Worm (Caenorhabditis elegans) whole organism, young adult: Measurements from ENCODE around the gene T26G10.1.
A peak's percentile ranks its signal among the peaks of the same experiment; 100 is the strongest.

Experiments used
- B0035.1 ChIP-seq: sonication (generic microtip); optimal IDR thresholded peaks from 2 replicates; lab custom pipeline; 2016; ENCODE audit warnings: missing genetic modification characterization, mild to moderate bottlenecking, missing compliant biosample characterization, missing genotype, missing genetic modification reagents
- B0261.1 ChIP-seq: sonication (generic microtip); optimal IDR thresholded peaks from 2 replicates; lab custom pipeline; 2016; ENCODE audit warnings: mild to moderate bottlenecking, missing genetic modification characterization, moderate library complexity, missing compliant biosample characterization
- D2030.7 ChIP-seq: fragments of 200-800 bp; sonication (Bioruptor generic); IDR thresholded peaks from 2 replicates; pipeline ENCODE4 v1.3.6; 2022; ENCODE audit warnings: missing genetic modification reagents, missing genetic modification characterization, missing compliant biosample characterization
- F33H1.4 ChIP-seq: fragments of 200-800 bp; sonication (Bioruptor generic); IDR thresholded peaks from 2 replicates; pipeline ENCODE4 v1.3.6; 2022; ENCODE audit warnings: missing genetic modification reagents, missing genetic modification characterization, missing compliant biosample characterization
- F55B11.4 ChIP-seq: sonication (generic microtip); optimal IDR thresholded peaks from 2 replicates; lab custom pipeline; 2016; ENCODE audit warnings: missing compliant biosample characterization, missing genetic modification characterization, borderline replicate concordance; ENCODE audit not compliant: insufficient read depth
- F57C9.4 ChIP-seq: sonication (generic microtip); optimal IDR thresholded peaks from 2 replicates; lab custom pipeline; 2017; ENCODE audit warnings: mild to moderate bottlenecking, missing genetic modification characterization, missing compliant biosample characterization
- Y56A3A.18 ChIP-seq: fragments of 200-800 bp; sonication (Bioruptor generic); IDR thresholded peaks from 2 replicates; pipeline ENCODE4 v1.3.6; 2022; ENCODE audit warnings: missing genetic modification reagents, missing genetic modification characterization, missing compliant biosample characterization
- Y79H2A.3 ChIP-seq: fragments of 200-800 bp; sonication (Bioruptor generic); conservative IDR thresholded peaks from 2 replicates; pipeline ENCODE4 v1.3.6; 2022; ENCODE audit warnings: missing genetic modification reagents, missing genetic modification characterization, missing compliant biosample characterization
- ZK185.1 ChIP-seq: sonication (generic microtip); optimal IDR thresholded peaks from 2 replicates; lab custom pipeline; 2016; ENCODE audit warnings: mild to moderate bottlenecking, missing genetic modification characterization, missing compliant biosample characterization; ENCODE audit not compliant: poor library complexity, severe bottlenecking
- ama-1 ChIP-seq, 3 experiments: fragments of 150-350 bp in 1 of 3; sonication (generic microtip) in 2 of 3; optimal IDR thresholded peaks; 2 replicates each; lab custom pipeline; 2014 to 2018; ENCODE audit warnings: missing biosample characterization in 2 of 3, missing genetic modification characterization in 2 of 3, missing genetic modification reagents in 2 of 3
- attf-6 ChIP-seq: fragments of 200-800 bp; sonication (Bioruptor generic); IDR thresholded peaks from 2 replicates; pipeline ENCODE4 v1.3.6; 2022; ENCODE audit warnings: missing genetic modification reagents, missing genetic modification characterization, missing compliant biosample characterization
- ceh-100 ChIP-seq: fragments of 200-800 bp; sonication (Bioruptor generic); IDR thresholded peaks from 2 replicates; pipeline ENCODE4 v1.3.6; 2022; ENCODE audit warnings: missing genetic modification reagents, missing genetic modification characterization, missing compliant biosample characterization
- die-1 ChIP-seq: sonication (generic microtip); optimal IDR thresholded peaks from 2 replicates; lab custom pipeline; 2016; ENCODE audit warnings: missing genotype, mild to moderate bottlenecking, missing genetic modification characterization, missing compliant biosample characterization
- dpff-1 ChIP-seq: sonication (generic microtip); optimal IDR thresholded peaks from 2 replicates; lab custom pipeline; 2017; ENCODE audit warnings: mild to moderate bottlenecking, missing genetic modification characterization, missing compliant biosample characterization
- efl-1 ChIP-seq: fragments of 150-350 bp; optimal IDR thresholded peaks from 2 replicates; lab custom pipeline; 2014; ENCODE audit warnings: missing biosample characterization, missing genetic modification reagents, missing genetic modification characterization
- hlh-26 ChIP-seq: fragments of 200-800 bp; sonication (Bioruptor generic); conservative IDR thresholded peaks from 2 replicates; pipeline ENCODE4 v1.3.6; 2022; ENCODE audit warnings: missing genetic modification reagents, missing genetic modification characterization, missing compliant biosample characterization
- hmg-20 ChIP-seq: fragments of 200-800 bp; sonication (Bioruptor generic); IDR thresholded peaks from 2 replicates; pipeline ENCODE4 v1.3.6; 2022; ENCODE audit warnings: missing genetic modification reagents, missing genetic modification characterization, missing compliant biosample characterization
- hrde-1 ChIP-seq: sonication (generic microtip); optimal IDR thresholded peaks from 2 replicates; lab custom pipeline; 2016; ENCODE audit warnings: missing genetic modification characterization, mild to moderate bottlenecking, missing compliant biosample characterization, moderate library complexity, missing genotype, missing genetic modification reagents, borderline replicate concordance
- let-526 ChIP-seq: fragments of 200-800 bp; sonication (Bioruptor generic); IDR thresholded peaks from 2 replicates; pipeline ENCODE4 v1.3.6; 2022; ENCODE audit warnings: missing genetic modification reagents, missing genetic modification characterization, missing compliant biosample characterization
- lin-35 ChIP-seq, 3 experiments: fragments of 150-350 bp in 2 of 3; sonication (generic microtip) in 1 of 3; optimal IDR thresholded peaks; 2 replicates each; lab custom pipeline; 2014 to 2018; ENCODE audit warnings: missing biosample characterization in 3 of 3, missing genetic modification characterization in 3 of 3, missing genetic modification reagents in 3 of 3
- lin-40 ChIP-seq: sonication (generic microtip); optimal IDR thresholded peaks from 2 replicates; lab custom pipeline; 2016; ENCODE audit warnings: missing genetic modification characterization, mild to moderate bottlenecking, missing compliant biosample characterization, missing genotype, missing genetic modification reagents
- lir-1 ChIP-seq: fragments of 200-800 bp; sonication (Bioruptor generic); conservative IDR thresholded peaks from 2 replicates; pipeline ENCODE4 v1.3.6; 2022; ENCODE audit warnings: missing genetic modification reagents, missing genetic modification characterization, missing compliant biosample characterization
- lsl-1 ChIP-seq: fragments of 200-800 bp; sonication (Bioruptor generic); optimal IDR thresholded peaks from 2 replicates; lab custom pipeline; 2018; ENCODE audit warnings: mild to moderate bottlenecking, missing genetic modification characterization, moderate library complexity, missing compliant biosample characterization
- madf-6 ChIP-seq: fragments of 200-800 bp; sonication (Bioruptor generic); IDR thresholded peaks from 2 replicates; pipeline ENCODE4 v1.3.6; 2022; ENCODE audit warnings: missing genetic modification reagents, missing genetic modification characterization, missing compliant biosample characterization
- madf-8 ChIP-seq: fragments of 200-800 bp; sonication (Bioruptor generic); conservative IDR thresholded peaks from 2 replicates; pipeline ENCODE4 v1.3.6; 2022; ENCODE audit warnings: missing genetic modification reagents, missing genetic modification characterization, missing compliant biosample characterization
- mcd-1 ChIP-seq: fragments of 200-800 bp; sonication (Bioruptor generic); IDR thresholded peaks from 2 replicates; pipeline ENCODE4 v1.3.6; 2022; ENCODE audit warnings: missing genetic modification reagents, missing genetic modification characterization, missing compliant biosample characterization
- mxl-1 ChIP-seq: sonication (generic microtip); optimal IDR thresholded peaks from 2 replicates; lab custom pipeline; 2016; ENCODE audit warnings: missing genetic modification characterization, missing compliant biosample characterization
- nfya-2 ChIP-seq: fragments of 200-800 bp; sonication (Bioruptor generic); IDR thresholded peaks from 2 replicates; pipeline ENCODE4 v1.3.6; 2022; ENCODE audit warnings: missing genetic modification reagents, missing genetic modification characterization, missing compliant biosample characterization
- nfyb-1 ChIP-seq: fragments of 200-800 bp; sonication (Bioruptor generic); IDR thresholded peaks from 2 replicates; pipeline ENCODE4 v1.3.6; 2022; ENCODE audit warnings: missing genetic modification reagents, missing genetic modification characterization, missing compliant biosample characterization
- nhr-120 ChIP-seq: fragments of 200-800 bp; sonication (Bioruptor generic); IDR thresholded peaks from 2 replicates; pipeline ENCODE4 v1.3.6; 2022; ENCODE audit warnings: missing genetic modification characterization, missing compliant biosample characterization
- nhr-179 ChIP-seq: sonication (generic microtip); optimal IDR thresholded peaks from 2 replicates; lab custom pipeline; 2016; ENCODE audit warnings: mild to moderate bottlenecking, missing genetic modification characterization, missing compliant biosample characterization
- rec-8 ChIP-seq, 2 experiments: sonication (generic microtip); optimal IDR thresholded peaks; 2 replicates each; lab custom pipeline; 2016; ENCODE audit warnings: mild to moderate bottlenecking in 2 of 2, missing genetic modification characterization in 2 of 2, missing genetic modification reagents in 2 of 2, missing genotype in 2 of 2, missing biosample characterization in 1 of 2, missing compliant biosample characterization in 1 of 2, moderate library complexity in 1 of 2
- repo-1 ChIP-seq: sonication (generic microtip); optimal IDR thresholded peaks from 2 replicates; lab custom pipeline; 2017; ENCODE audit warnings: mild to moderate bottlenecking, missing genetic modification characterization, missing compliant biosample characterization
- sea-2 ChIP-seq: fragments of 200-800 bp; sonication (Bioruptor generic); IDR thresholded peaks from 2 replicates; pipeline ENCODE4 v1.3.6; 2022; ENCODE audit warnings: missing genetic modification characterization, missing compliant biosample characterization
- snpc-1.3 ChIP-seq: sonication (generic microtip); optimal IDR thresholded peaks from 2 replicates; lab custom pipeline; 2017; ENCODE audit warnings: missing genetic modification characterization, mild to moderate bottlenecking, missing compliant biosample characterization, antibody characterized with exemption, moderate library complexity, missing genotype, missing genetic modification reagents; ENCODE audit not compliant: insufficient read depth
- snpc-4 ChIP-seq, 5 experiments: fragments of 150-350 bp in 1 of 5; sonication (generic microtip) in 4 of 5; optimal IDR thresholded peaks; 2 replicates each; lab custom pipeline; 2014 to 2018; ENCODE audit warnings: missing genetic modification characterization in 5 of 5, missing biosample characterization in 3 of 5, antibody characterized with exemption in 2 of 5, mild to moderate bottlenecking in 2 of 5, missing compliant biosample characterization in 2 of 5, missing genotype in 2 of 5, moderate library complexity in 2 of 5, missing genetic modification reagents in 1 of 5
- somi-1 ChIP-seq: fragments of 200-800 bp; sonication (Bioruptor generic); optimal IDR thresholded peaks from 2 replicates; lab custom pipeline; 2018; ENCODE audit warnings: mild to moderate bottlenecking, missing genetic modification characterization, missing compliant biosample characterization
- sptf-2 ChIP-seq: fragments of 200-800 bp; sonication (Bioruptor generic); optimal IDR thresholded peaks from 2 replicates; lab custom pipeline; 2018; ENCODE audit warnings: mild to moderate bottlenecking, missing genetic modification characterization, missing compliant biosample characterization
- tbx-9 ChIP-seq: sonication (generic microtip); optimal IDR thresholded peaks from 2 replicates; lab custom pipeline; 2016; ENCODE audit warnings: borderline replicate concordance, missing genetic modification characterization, inconsistent platforms, missing compliant biosample characterization
- tlf-1 ChIP-seq: fragments of 200-800 bp; sonication (Bioruptor generic); optimal IDR thresholded peaks from 2 replicates; lab custom pipeline; 2018; ENCODE audit warnings: mild to moderate bottlenecking, missing genetic modification characterization, missing compliant biosample characterization
- unc-62 ChIP-seq: fragments of 150-350 bp; optimal IDR thresholded peaks from 2 replicates; lab custom pipeline; 2014; ENCODE audit warnings: missing biosample characterization, missing genetic modification reagents, missing genetic modification characterization
- xnd-1 ChIP-seq: sonication (generic microtip); optimal IDR thresholded peaks from 2 replicates; lab custom pipeline; 2016; ENCODE audit warnings: missing genotype, missing genetic modification reagents, missing genetic modification characterization, missing compliant biosample characterization
- zfh-2 ChIP-seq: fragments of 200-800 bp; sonication (Bioruptor generic); conservative IDR thresholded peaks from 2 replicates; pipeline ENCODE4 v1.3.6; 2022; ENCODE audit warnings: missing genetic modification reagents, missing genetic modification characterization, missing compliant biosample characterization
- ztf-18 ChIP-seq: sonication (generic microtip); optimal IDR thresholded peaks from 2 replicates; lab custom pipeline; 2016; ENCODE audit warnings: missing genotype, mild to moderate bottlenecking, missing genetic modification characterization, missing compliant biosample characterization
- ztf-28 ChIP-seq: fragments of 200-800 bp; sonication (Bioruptor generic); IDR thresholded peaks from 2 replicates; pipeline ENCODE4 v1.3.6; 2022; ENCODE audit warnings: missing genetic modification reagents, missing genetic modification characterization, missing compliant biosample characterization
- ztf-3 ChIP-seq: fragments of 200-800 bp; sonication (Bioruptor generic); optimal IDR thresholded peaks from 2 replicates; lab custom pipeline; 2018; ENCODE audit warnings: mild to moderate bottlenecking, missing genetic modification characterization, missing compliant biosample characterization

T26G10.1 gene

DNA sequence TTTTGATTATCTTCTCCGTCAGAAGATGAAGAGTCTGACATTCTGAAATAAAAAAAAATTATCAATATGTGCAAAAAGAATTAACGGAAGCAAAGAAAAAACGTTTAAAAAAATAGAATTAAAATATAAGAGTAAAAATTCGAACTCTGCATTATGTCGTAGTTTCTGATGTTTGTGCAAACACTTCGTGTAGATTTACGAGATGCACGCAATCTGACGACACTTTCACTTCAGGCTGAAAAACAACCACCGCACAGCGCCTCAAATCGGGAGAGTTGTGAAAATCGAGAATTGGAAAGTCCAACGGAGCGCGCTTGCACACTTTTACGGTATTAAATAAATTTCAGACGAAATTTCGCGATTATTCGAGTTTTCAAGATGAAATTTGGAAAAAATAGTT lies at the start of gene T26G10.1 (continued):
- no peak for TF ChIP-seq ama-1 (optimal IDR thresholded peaks at IDR 0.05; lab: Kevin White, UChicago)
- TF ChIP-seq ama-1 (GFP tag; optimal IDR thresholded peaks at IDR 0.05; lab: Kevin White, UChicago): no peak
- peak; percentile 52 for TF ChIP-seq tlf-1 (GFP tag; lab: Kevin White, UChicago)
- no peak for TF ChIP-seq zfh-2 (GFP tag; lab: Robert Waterston, UW)
- no peak for TF ChIP-seq nfya-2
- TF ChIP-seq D2030.7: peak; percentile 90
- no peak for TF ChIP-seq Y79H2A.3
- no peak for TF ChIP-seq B0035.1 (tag; lab: Kevin White, UChicago)
- peak; percentile 70 for TF ChIP-seq nfyb-1 (GFP tag; lab: Robert Waterston, UW)
- TF ChIP-seq sea-2 (GFP tag; lab: Robert Waterston, UW): no peak
- TF ChIP-seq ceh-100 (GFP tag; lab: Robert Waterston, UW): peak; percentile 89
- TF ChIP-seq sptf-2 (GFP tag; lab: Kevin White, UChicago): no peak
- TF ChIP-seq hmg-20: no peak
- peak; percentile 83 for TF ChIP-seq madf-6 (GFP tag; lab: Robert Waterston, UW)
- 0 out of 2 replicates have a peak, but pooled peaks have one; percentile 72 for TF ChIP-seq ztf-28 (GFP tag; lab: Robert Waterston, UW)
- no peak for TF ChIP-seq F57C9.4
- TF ChIP-seq ztf-18 (tag; lab: Kevin White, UChicago): peak; percentile 38
- TF ChIP-seq tbx-9 (tag; lab: Kevin White, UChicago): no peak
- no peak for TF ChIP-seq nhr-120 (GFP tag; lab: Robert Waterston, UW)
- peak; percentile 56 for TF ChIP-seq lsl-1 (GFP tag; lab: Kevin White, UChicago)
- peak; percentile 15 for TF ChIP-seq snpc-1.3 (tag; lab: Kevin White, UChicago)
- no peak for TF ChIP-seq B0261.1 (tag; lab: Kevin White, UChicago)
- TF ChIP-seq let-526 (GFP tag; lab: Robert Waterston, UW): no peak
- TF ChIP-seq snpc-4 (GFP tag; optimal IDR thresholded peaks at IDR 0.05; lab: Kevin White, UChicago): no peak
- TF ChIP-seq snpc-4 (tag; optimal IDR thresholded peaks at IDR 0.05; lab: Kevin White, UChicago): peak in 3 of 4 experiments; percentile 25 to 85 (median 72)
- peak; percentile 24 for TF ChIP-seq efl-1 (GFP tag; lab: Kevin White, UChicago)
- TF ChIP-seq die-1 (tag; lab: Kevin White, UChicago): no peak
- TF ChIP-seq F55B11.4: no peak
- TF ChIP-seq attf-6 (GFP tag; lab: Robert Waterston, UW): no peak
- no peak for TF ChIP-seq lin-35 (GFP tag; optimal IDR thresholded peaks at IDR 0.05; lab: Kevin White, UChicago)
- no peak for TF ChIP-seq somi-1
- TF ChIP-seq nhr-179: no peak
- no peak for TF ChIP-seq dpff-1
- peak; percentile 96 for TF ChIP-seq mcd-1 (GFP tag; lab: Robert Waterston, UW)
- TF ChIP-seq F33H1.4 (GFP tag; lab: Robert Waterston, UW): peak; percentile 65
- TF ChIP-seq ZK185.1: peak; percentile 25
- TF ChIP-seq lin-40 (tag; lab: Kevin White, UChicago): peak; percentile 51
- peak; percentile 17 for TF ChIP-seq xnd-1 (tag; lab: Kevin White, UChicago)
- TF ChIP-seq ztf-3 (GFP tag; lab: Kevin White, UChicago): no peak
- no peak for TF ChIP-seq rec-8 (tag; optimal IDR thresholded peaks at IDR 0.05; lab: Kevin White, UChicago)
- TF ChIP-seq repo-1 (tag; lab: Kevin White, UChicago): no peak
- no peak for TF ChIP-seq unc-62
- TF ChIP-seq hlh-26 (GFP tag; lab: Robert Waterston, UW): no peak
- peak; percentile 11 for TF ChIP-seq hrde-1 (tag; lab: Kevin White, UChicago)
- peak; percentile 32; the same call in 1 of the 2 replicates for TF ChIP-seq Y56A3A.18 (GFP tag; lab: Robert Waterston, UW)
- peak; percentile 68 for TF ChIP-seq madf-8 (GFP tag; lab: Robert Waterston, UW)
- TF ChIP-seq lir-1: peak; percentile 55
- TF ChIP-seq mxl-1 (tag; lab: Kevin White, UChicago): no peak
